Worm (Caenorhabditis elegans) whole organism, L1 larva: Measurements from ENCODE around the gene trpp-5.

ENCODE experiments used
- Y116A8C.19 ChIP-seq: sonication (generic microtip); optimal IDR thresholded peaks from 2 replicates; lab custom pipeline; 2016; ENCODE audit warnings: missing compliant biosample characterization, missing genetic modification characterization, borderline replicate concordance
- lin-15B ChIP-seq: fragments of 150-350 bp; sonication (generic microtip); optimal IDR thresholded peaks from 3 replicates; lab custom pipeline; 2014; ENCODE audit warnings: missing biosample characterization, missing genetic modification characterization
- nhr-28 ChIP-seq: fragments of 150-350 bp; optimal IDR thresholded peaks from 2 replicates; lab custom pipeline; 2014; ENCODE audit warnings: missing biosample characterization, missing genetic modification characterization
- pag-3 ChIP-seq: sonication (generic microtip); optimal IDR thresholded peaks from 2 replicates; lab custom pipeline; 2017; ENCODE audit warnings: missing genetic modification characterization, mild to moderate bottlenecking, missing compliant biosample characterization, antibody characterized with exemption, borderline replicate concordance; ENCODE audit not compliant: insufficient read depth
- sptf-1 ChIP-seq: fragments of 150-350 bp; optimal IDR thresholded peaks from 2 replicates; lab custom pipeline; 2014; ENCODE audit warnings: missing biosample characterization, missing genetic modification characterization

- no peak for TF ChIP-seq lin-15B
- no peak for TF ChIP-seq sptf-1 (tag; lab: Kevin White, UChicago)
- TF ChIP-seq Y116A8C.19 (tag; lab: Kevin White, UChicago): no peak
- TF ChIP-seq nhr-28 (tag; lab: Kevin White, UChicago): no peak
- TF ChIP-seq pag-3 (tag; lab: Kevin White, UChicago): no peak
These were observed 46.9 kb upstream of the trpp-5 start, which contains the start of gene tag-276 for ce11 chrII:12249042-12249441.
